Fruit fly (Drosophila melanogaster): ENCODE data around the gene knk.

DNA sequence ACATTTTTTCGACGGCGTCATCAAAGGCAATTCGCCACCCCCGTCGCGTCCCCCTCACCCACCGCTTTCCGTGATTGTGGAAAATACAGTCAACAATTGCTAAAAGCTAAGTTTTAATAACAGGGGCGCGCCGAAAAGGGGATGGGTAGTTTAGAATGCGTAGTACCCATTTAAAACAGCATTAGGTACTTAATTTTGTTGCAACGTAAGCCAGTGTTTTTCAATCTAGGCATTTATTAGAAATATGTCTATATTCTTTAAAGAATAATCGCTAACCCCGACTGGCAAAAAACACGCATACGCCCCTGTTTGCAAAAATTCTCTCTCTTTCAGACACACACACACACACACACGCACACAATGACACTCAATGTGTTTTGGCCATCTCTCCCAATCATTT, 40.5 kb downstream of the knk start:
- no peak for TF ChIP-seq psq (optimal IDR thresholded peaks at IDR 0.05)
- TF ChIP-seq h (optimal IDR thresholded peaks at IDR 0.05), result no peak
- no peak for TF ChIP-seq ttk (optimal IDR thresholded peaks at IDR 0.05)
- TF ChIP-seq Myc (optimal IDR thresholded peaks at IDR 0.05), result no peak
- TF ChIP-seq Sin3A (optimal IDR thresholded peaks at IDR 0.05), result no peak
